Worm (Caenorhabditis elegans): Measurements from ENCODE around the gene srxa-4.

DNA sequence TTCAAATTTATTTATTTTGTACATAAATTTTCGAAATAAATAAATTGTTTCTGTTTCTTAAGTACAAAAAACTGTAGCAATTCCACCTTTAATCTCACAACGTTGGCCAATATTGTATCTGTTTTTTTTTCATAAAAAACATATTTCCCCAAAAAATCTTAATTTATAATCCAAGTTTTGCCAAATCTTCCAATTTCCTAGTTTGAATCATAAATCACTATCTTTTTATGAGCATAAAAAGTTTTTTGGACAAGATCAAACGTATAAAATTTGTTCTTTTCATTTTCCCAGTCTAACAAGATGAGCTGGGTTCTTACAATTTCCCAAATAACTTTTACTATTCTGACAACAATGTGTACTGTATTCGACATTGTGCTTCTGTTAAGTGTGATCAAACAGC lies at the start of gene srxa-4:
- TF ChIP-seq tra-4 (tag; optimal IDR thresholded peaks at IDR 0.05) (no peak), aly-1 (tag; optimal IDR thresholded peaks at IDR 0.05) (no peak), tbx-11 (GFP tag; IDR thresholded peaks at IDR 0.05) (no peak), ama-1 (optimal IDR thresholded peaks at IDR 0.05) (no peak), pes-1 (GFP tag; IDR thresholded peaks at IDR 0.05) (no peak), scrt-1 (GFP tag; IDR thresholded peaks at IDR 0.05) (no peak), tbx-37 (GFP tag; conservative IDR thresholded peaks at IDR 0.05) (no peak), hmbx-1 (tag; optimal IDR thresholded peaks at IDR 0.05) (no peak), hmg-4 (GFP tag; optimal IDR thresholded peaks at IDR 0.05) (no peak), flt-1 (GFP tag; IDR thresholded peaks at IDR 0.05) (no peak)

All from whole organism, early embryonic.